Fruit fly (Drosophila melanogaster): ENCODE measurements around the gene Osi4.

DNA sequence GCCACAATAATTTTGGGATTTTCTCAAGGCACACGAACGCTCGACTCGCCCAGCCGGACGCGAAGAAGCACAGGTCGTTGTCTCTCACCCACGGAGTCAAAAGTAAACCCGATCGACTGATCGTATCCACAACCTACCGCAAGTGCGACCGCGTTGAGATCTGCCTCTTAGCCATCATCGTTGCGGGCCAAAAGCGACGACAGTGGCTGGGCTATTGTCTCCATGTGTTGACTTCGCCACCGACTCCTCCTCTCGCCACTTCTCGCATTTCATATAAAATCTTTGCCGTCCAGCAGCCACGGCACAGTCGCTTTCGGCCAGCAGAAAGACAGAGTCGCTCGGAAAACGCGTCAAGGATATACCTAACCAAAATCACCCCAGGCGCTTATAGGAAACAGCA, 12.5 kb downstream of the Osi4 start, which contains the start of gene Osi2:
- TF ChIP-seq CTCF (optimal IDR thresholded peaks at IDR 0.05) (no peak), CG8478 (optimal IDR thresholded peaks at IDR 0.05) (no peak)

Data from S2 (cell line).